Worm (Caenorhabditis elegans) whole organism, L4 larva: ENCODE measurements around the gene F52E1.2.

Experiments used
- F26F4.8 ChIP-seq: fragments of 200-800 bp; sonication (Bioruptor generic); conservative IDR thresholded peaks from 2 replicates; pipeline ENCODE4 v1.3.6; 2022; ENCODE audit warnings: missing genetic modification characterization, missing compliant biosample characterization
- Y105C5A.15 ChIP-seq: fragments of 200-800 bp; sonication (Bioruptor generic); IDR thresholded peaks from 2 replicates; pipeline ENCODE4 v1.3.6; 2022; ENCODE audit warnings: missing genetic modification characterization, missing compliant biosample characterization
- Y48G9A.11 ChIP-seq: fragments of 200-800 bp; sonication (Bioruptor generic); IDR thresholded peaks from 2 replicates; pipeline ENCODE4 v1.3.6; 2022; ENCODE audit warnings: missing genetic modification reagents, missing genetic modification characterization, missing compliant biosample characterization
- Y5F2A.4 ChIP-seq: fragments of 200-800 bp; sonication (Bioruptor generic); optimal IDR thresholded peaks from 2 replicates; lab custom pipeline; 2018; ENCODE audit warnings: mild to moderate bottlenecking, missing genetic modification characterization, missing compliant biosample characterization
- Y75B8A.6 ChIP-seq: fragments of 200-800 bp; sonication (Bioruptor generic); IDR thresholded peaks from 2 replicates; pipeline ENCODE4 v1.3.6; 2022; ENCODE audit warnings: missing genetic modification reagents, missing genetic modification characterization, missing compliant biosample characterization
- aha-1 ChIP-seq: fragments of 150-350 bp; peaks from one replicate; lab custom pipeline; 2014; ENCODE audit warnings: missing biosample characterization, missing genetic modification characterization
- aly-2 ChIP-seq: sonication (generic microtip); optimal IDR thresholded peaks from 2 replicates; lab custom pipeline; 2018; ENCODE audit warnings: missing biosample characterization, missing genetic modification characterization
- ceh-20 ChIP-seq: fragments of 200-800 bp; sonication (Bioruptor generic); IDR thresholded peaks from 2 replicates; pipeline ENCODE4 v1.3.6; 2022; ENCODE audit warnings: missing genetic modification reagents, missing genetic modification characterization, missing compliant biosample characterization
- ceh-44 ChIP-seq: fragments of 200-800 bp; sonication (Bioruptor generic); IDR thresholded peaks from 2 replicates; pipeline ENCODE4 v1.3.6; 2022; ENCODE audit warnings: missing genetic modification reagents, missing genetic modification characterization, missing compliant biosample characterization
- ceh-62 ChIP-seq: sonication (generic microtip); optimal IDR thresholded peaks from 2 replicates; lab custom pipeline; 2017; ENCODE audit warnings: missing biosample characterization, missing genetic modification characterization
- cey-2 ChIP-seq: sonication (generic microtip); optimal IDR thresholded peaks from 3 replicates; lab custom pipeline; 2017; ENCODE audit warnings: missing genetic modification characterization, mild to moderate bottlenecking, missing compliant biosample characterization, antibody characterized with exemption, borderline replicate concordance; ENCODE audit not compliant: insufficient read depth
- ctbp-1 ChIP-seq: fragments of 200-800 bp; sonication (Bioruptor generic); IDR thresholded peaks from 2 replicates; pipeline ENCODE4 v1.3.6; 2022; ENCODE audit warnings: missing genetic modification reagents, missing genetic modification characterization, missing compliant biosample characterization
- daf-12 ChIP-seq: fragments of 150-350 bp; optimal IDR thresholded peaks from 2 replicates; lab custom pipeline; 2014; ENCODE audit warnings: missing biosample characterization, missing genetic modification reagents, missing genetic modification characterization
- dmd-6 ChIP-seq: fragments of 200-800 bp; sonication (Bioruptor generic); IDR thresholded peaks from 2 replicates; pipeline ENCODE4 v1.3.6; 2022; ENCODE audit warnings: missing genetic modification reagents, missing genetic modification characterization, missing compliant biosample characterization
- dmd-9 ChIP-seq: fragments of 200-800 bp; sonication (Bioruptor generic); IDR thresholded peaks from 2 replicates; pipeline ENCODE4 v1.3.6; 2022; ENCODE audit warnings: missing genetic modification reagents, missing genetic modification characterization, missing compliant biosample characterization
- duxl-1 ChIP-seq: sonication (generic microtip); optimal IDR thresholded peaks from 2 replicates; lab custom pipeline; 2016; ENCODE audit warnings: mild to moderate bottlenecking, missing genetic modification characterization, moderate library complexity, missing compliant biosample characterization; ENCODE audit not compliant: poor library complexity
- egl-43 ChIP-seq: fragments of 200-800 bp; sonication (Bioruptor generic); IDR thresholded peaks from 2 replicates; pipeline ENCODE4 v1.3.6; 2022; ENCODE audit warnings: missing genetic modification reagents, missing genetic modification characterization, missing compliant biosample characterization
- hif-1 ChIP-seq, 2 experiments: sonication (generic microtip); optimal IDR thresholded peaks; 2 replicates each; lab custom pipeline; 2016 to 2017; ENCODE audit warnings: missing compliant biosample characterization in 2 of 2, missing genetic modification characterization in 2 of 2, missing genetic modification reagents in 2 of 2, missing genotype in 2 of 2, mild to moderate bottlenecking in 1 of 2
- hmg-1.1 ChIP-seq: fragments of 200-800 bp; sonication (Bioruptor generic); IDR thresholded peaks from 2 replicates; pipeline ENCODE4 v1.3.6; 2022; ENCODE audit warnings: missing genetic modification reagents, missing genetic modification characterization, missing compliant biosample characterization
- lin-13 ChIP-seq: fragments of 150-350 bp; optimal IDR thresholded peaks from 2 replicates; lab custom pipeline; 2014; ENCODE audit warnings: missing biosample characterization, missing genetic modification reagents, missing genetic modification characterization
- lin-29 ChIP-seq: fragments of 200-800 bp; sonication (Bioruptor generic); IDR thresholded peaks from 2 replicates; pipeline ENCODE4 v1.3.6; 2022; ENCODE audit warnings: missing genetic modification reagents, missing genetic modification characterization, missing compliant biosample characterization
- lin-38 ChIP-seq: fragments of 200-800 bp; sonication (Bioruptor generic); IDR thresholded peaks from 2 replicates; pipeline ENCODE4 v1.3.6; 2022; ENCODE audit warnings: missing genetic modification reagents, missing genetic modification characterization, missing compliant biosample characterization
- lir-3 ChIP-seq: sonication (generic microtip); optimal IDR thresholded peaks from 2 replicates; lab custom pipeline; 2016; ENCODE audit warnings: mild to moderate bottlenecking, missing genetic modification characterization, missing compliant biosample characterization
- lsy-2 ChIP-seq, 2 experiments: fragments of 150-350 bp in 1 of 2; sonication (generic microtip) in 1 of 2; optimal IDR thresholded peaks; 2 replicates each; lab custom pipeline; 2014 to 2017; ENCODE audit warnings: missing biosample characterization in 2 of 2, missing genetic modification characterization in 2 of 2
- mdt-29 ChIP-seq: fragments of 200-800 bp; sonication (Bioruptor generic); IDR thresholded peaks from 2 replicates; pipeline ENCODE4 v1.3.6; 2022; ENCODE audit warnings: missing genetic modification reagents, missing genetic modification characterization, missing compliant biosample characterization
- mep-1 ChIP-seq: fragments of 150-350 bp; sonication (generic microtip); optimal IDR thresholded peaks from 3 replicates; lab custom pipeline; 2014; ENCODE audit warnings: missing biosample characterization, missing genetic modification characterization
- mxl-2 ChIP-seq: fragments of 200-800 bp; sonication (Bioruptor generic); conservative IDR thresholded peaks from 2 replicates; pipeline ENCODE4 v1.3.6; 2022; ENCODE audit warnings: missing genetic modification reagents, missing genetic modification characterization, missing compliant biosample characterization
- mxl-3 ChIP-seq: fragments of 200-800 bp; sonication (Bioruptor generic); optimal IDR thresholded peaks from 2 replicates; lab custom pipeline; 2018; ENCODE audit warnings: mild to moderate bottlenecking, missing genetic modification characterization, missing compliant biosample characterization
- nhr-10 ChIP-seq: fragments of 150-350 bp; optimal IDR thresholded peaks from 2 replicates; lab custom pipeline; 2014; ENCODE audit warnings: missing biosample characterization, missing genetic modification characterization
- nhr-11 ChIP-seq: fragments of 150-350 bp; optimal IDR thresholded peaks from 2 replicates; lab custom pipeline; 2014; ENCODE audit warnings: missing biosample characterization, missing genetic modification characterization
- nhr-111 ChIP-seq: fragments of 200-800 bp; sonication (Bioruptor generic); optimal IDR thresholded peaks from 2 replicates; lab custom pipeline; 2018; ENCODE audit warnings: mild to moderate bottlenecking, missing genetic modification characterization, missing compliant biosample characterization
- nhr-41 ChIP-seq: fragments of 200-800 bp; sonication (Bioruptor generic); IDR thresholded peaks from 2 replicates; pipeline ENCODE4 v1.3.6; 2022; ENCODE audit warnings: missing genetic modification reagents, missing genetic modification characterization, missing compliant biosample characterization
- php-3 ChIP-seq: fragments of 200-800 bp; sonication (Bioruptor generic); IDR thresholded peaks from 2 replicates; pipeline ENCODE4 v1.3.6; 2022; ENCODE audit warnings: missing genetic modification reagents, missing genetic modification characterization, missing compliant biosample characterization
- pqm-1 ChIP-seq: sonication (generic microtip); optimal IDR thresholded peaks from 2 replicates; lab custom pipeline; 2017; ENCODE audit warnings: missing biosample characterization, missing genetic modification characterization
- set-16 ChIP-seq: fragments of 200-800 bp; sonication (Bioruptor generic); IDR thresholded peaks from 2 replicates; pipeline ENCODE4 v1.3.6; 2022; ENCODE audit warnings: missing genetic modification reagents, missing genetic modification characterization, missing compliant biosample characterization
- skn-1 ChIP-seq: fragments of 150-350 bp; optimal IDR thresholded peaks from 2 replicates; lab custom pipeline; 2014; ENCODE audit warnings: missing biosample characterization, missing genetic modification characterization
- snpc-1.2 ChIP-seq: fragments of 200-800 bp; sonication (Bioruptor generic); IDR thresholded peaks from 2 replicates; pipeline ENCODE4 v1.3.6; 2022; ENCODE audit warnings: missing genetic modification reagents, missing genetic modification characterization, missing compliant biosample characterization
- spr-1 ChIP-seq: sonication (generic microtip); optimal IDR thresholded peaks from 2 replicates; lab custom pipeline; 2016; ENCODE audit warnings: mild to moderate bottlenecking, missing genetic modification characterization, missing compliant biosample characterization
- spr-3 ChIP-seq: fragments of 200-800 bp; sonication (Bioruptor generic); optimal IDR thresholded peaks from 2 replicates; lab custom pipeline; 2018; ENCODE audit warnings: mild to moderate bottlenecking, missing genetic modification characterization, missing compliant biosample characterization
- tra-1 ChIP-seq: fragments of 200-800 bp; sonication (Bioruptor generic); IDR thresholded peaks from 2 replicates; pipeline ENCODE4 v1.3.6; 2022; ENCODE audit warnings: missing genetic modification reagents, missing genetic modification characterization, missing compliant biosample characterization
- unc-130 ChIP-seq: sonication (generic microtip); optimal IDR thresholded peaks from 2 replicates; lab custom pipeline; 2016; ENCODE audit warnings: missing genetic modification reagents, missing genetic modification characterization, missing compliant biosample characterization
- vab-7 ChIP-seq: fragments of 200-800 bp; sonication (Bioruptor generic); IDR thresholded peaks from 2 replicates; pipeline ENCODE4 v1.3.6; 2022; ENCODE audit warnings: missing genetic modification reagents, missing genetic modification characterization, missing compliant biosample characterization
- zfp-2 ChIP-seq: sonication (generic microtip); optimal IDR thresholded peaks from 2 replicates; lab custom pipeline; 2016; ENCODE audit warnings: mild to moderate bottlenecking, missing genetic modification characterization, missing compliant biosample characterization

F52E1.2 gene

DNA sequence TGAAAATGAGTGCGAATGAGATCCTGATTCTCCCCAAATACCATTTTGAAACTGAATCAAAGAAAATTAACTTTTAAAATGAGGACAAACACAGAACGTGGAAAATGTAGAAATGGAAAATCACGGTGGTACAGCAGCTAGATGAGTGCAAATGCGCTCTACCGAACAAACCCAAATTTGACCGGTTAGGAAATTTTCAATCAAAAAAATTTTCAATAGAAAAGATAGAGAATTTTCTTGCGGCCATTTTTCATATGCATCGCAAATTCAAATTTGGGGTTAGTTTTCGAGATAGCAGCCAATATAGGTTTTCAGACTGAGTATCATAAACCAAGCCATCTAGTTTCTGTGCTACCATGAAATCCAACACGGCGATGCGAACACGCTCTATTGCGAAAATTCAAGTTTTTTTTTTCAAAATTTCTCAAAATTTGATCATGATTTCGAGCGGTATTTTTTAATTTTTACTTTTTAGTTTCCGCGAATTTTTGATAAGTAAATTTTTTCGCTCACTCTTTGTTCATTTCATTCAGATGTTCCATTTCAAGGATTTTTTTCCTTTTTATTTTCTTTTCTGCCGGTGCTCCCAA, 3.1 kb downstream of the F52E1.2 start, which contains the start of gene vha-18 (continued):
- no peak for TF ChIP-seq F26F4.8 (GFP tag; lab: Robert Waterston, UW)
- TF ChIP-seq lsy-2 (tag; optimal IDR thresholded peaks at IDR 0.05; lab: Kevin White, UChicago) = no peak
- TF ChIP-seq ceh-20 (GFP tag; lab: Robert Waterston, UW) = no peak
- TF ChIP-seq nhr-10 (tag; lab: Kevin White, UChicago) = no peak
- no peak for TF ChIP-seq lir-3 (tag; lab: Kevin White, UChicago)
- TF ChIP-seq mxl-3 (GFP tag; lab: Kevin White, UChicago) = no peak
- no peak for TF ChIP-seq tra-1 (GFP tag; lab: Robert Waterston, UW)
- peak; percentile 90 for TF ChIP-seq Y48G9A.11 (GFP tag; lab: Robert Waterston, UW)
- TF ChIP-seq spr-1 (tag; lab: Kevin White, UChicago) = no peak
- no peak for TF ChIP-seq vab-7 (GFP tag; lab: Robert Waterston, UW)
- TF ChIP-seq hif-1 (tag; optimal IDR thresholded peaks at IDR 0.05; lab: Kevin White, UChicago) = no peak
- no peak for TF ChIP-seq nhr-111 (GFP tag; lab: Kevin White, UChicago)
- TF ChIP-seq nhr-11 = no peak
- no peak for TF ChIP-seq pqm-1 (tag; lab: Kevin White, UChicago)
- no peak for TF ChIP-seq lin-13 (GFP tag; lab: Kevin White, UChicago)
- no peak for TF ChIP-seq cey-2 (tag; lab: Kevin White, UChicago)
- no peak for TF ChIP-seq ctbp-1 (GFP tag; lab: Robert Waterston, UW)

DNA sequence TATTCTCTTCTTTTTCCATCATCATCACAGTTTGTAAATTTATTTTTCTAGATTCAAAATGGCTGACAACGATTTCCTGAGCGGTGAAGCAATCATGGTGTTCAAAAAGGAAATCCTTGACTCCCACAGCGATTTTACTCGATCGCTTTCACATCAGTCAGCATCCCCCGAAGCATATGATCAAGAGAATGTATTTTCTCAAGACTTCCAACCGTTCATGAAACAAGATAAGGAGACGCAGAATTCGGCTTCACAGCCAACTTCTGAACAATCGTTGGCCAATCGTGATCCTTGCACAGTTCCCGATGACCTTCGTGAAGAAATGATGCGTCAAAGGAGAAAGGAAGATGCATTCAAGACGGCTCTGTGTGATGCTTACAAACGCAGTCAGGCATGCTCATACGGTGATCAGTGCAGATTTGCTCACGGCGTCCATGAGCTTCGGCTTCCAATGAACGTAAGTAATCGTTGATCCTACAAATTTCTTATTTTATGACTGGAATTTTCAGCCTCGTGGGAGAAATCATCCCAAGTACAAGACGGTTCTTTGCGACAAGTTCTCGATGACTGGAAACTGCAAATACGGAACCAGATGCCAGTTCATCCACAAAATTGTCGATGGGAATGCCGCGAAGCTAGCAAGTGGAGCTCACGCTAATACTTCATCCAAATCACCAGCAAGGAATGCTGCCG, 3.8 kb downstream of the F52E1.2 start, which contains the start of gene pos-1:
Gene pos-1, plus strand, starts transcription at position 51 of the 693 bp plus-strand sequence.
- no peak for TF ChIP-seq mdt-29 (GFP tag; lab: Robert Waterston, UW)
- TF ChIP-seq aha-1 (tag; lab: Kevin White, UChicago) = peak; percentile 97

DNA sequence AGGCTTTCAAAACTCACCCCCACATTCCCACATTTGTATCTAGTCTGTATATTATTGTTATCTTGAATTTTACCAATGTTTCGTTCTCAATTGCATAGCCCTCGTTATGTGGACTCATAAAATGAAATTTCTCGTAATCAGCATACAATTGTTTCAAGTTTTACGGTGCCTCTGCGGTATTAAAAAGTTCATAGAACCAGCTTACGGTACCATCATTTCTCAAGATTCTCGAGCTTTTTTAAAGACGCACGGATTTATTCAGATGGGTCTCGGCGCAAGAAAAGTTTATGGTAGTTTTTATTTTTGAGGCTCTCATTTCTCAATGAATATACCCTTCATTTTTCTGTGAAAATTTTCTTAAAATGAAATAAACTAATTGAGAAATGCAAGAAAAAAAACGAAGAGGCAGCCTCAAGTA, 4.7 kb downstream of the F52E1.2 start:
- no peak for TF ChIP-seq Y5F2A.4 (GFP tag; lab: Kevin White, UChicago)
- TF ChIP-seq set-16 (GFP tag; lab: Robert Waterston, UW) = no peak
- no peak for TF ChIP-seq mep-1
- TF ChIP-seq mxl-3 (GFP tag; lab: Kevin White, UChicago) = no peak
- no peak for TF ChIP-seq ceh-44
- TF ChIP-seq nhr-111 (GFP tag; lab: Kevin White, UChicago) = no peak
- no peak for TF ChIP-seq mxl-2 (GFP tag; lab: Robert Waterston, UW)
- peak; percentile 58; the same call in 1 of the 2 replicates for TF ChIP-seq snpc-1.2 (GFP tag; lab: Robert Waterston, UW)
- TF ChIP-seq skn-1 (tag; lab: Kevin White, UChicago) = no peak
- TF ChIP-seq spr-3 = peak; percentile 42
- TF ChIP-seq Y48G9A.11 (GFP tag; lab: Robert Waterston, UW) = no peak
- no peak for TF ChIP-seq Y105C5A.15 (GFP tag; lab: Robert Waterston, UW)
- TF ChIP-seq hif-1 (tag; optimal IDR thresholded peaks at IDR 0.05; lab: Kevin White, UChicago) = no peak
- no peak for TF ChIP-seq zfp-2 (tag; lab: Kevin White, UChicago)
- TF ChIP-seq dmd-9 (GFP tag; lab: Robert Waterston, UW) = no peak
- TF ChIP-seq aly-2 (tag; lab: Kevin White, UChicago) = no peak
- no peak for TF ChIP-seq F26F4.8 (GFP tag; lab: Robert Waterston, UW)
- 0 out of 2 replicates have a peak, but pooled peaks have one; percentile 5 for TF ChIP-seq php-3 (GFP tag; lab: Robert Waterston, UW)
- no peak for TF ChIP-seq lir-3 (tag; lab: Kevin White, UChicago)
- TF ChIP-seq ceh-62 (tag; lab: Kevin White, UChicago) = no peak
- no peak for TF ChIP-seq aha-1 (tag; lab: Kevin White, UChicago)
- no peak for TF ChIP-seq Y75B8A.6 (GFP tag; lab: Robert Waterston, UW)
- no peak for TF ChIP-seq duxl-1 (tag; lab: Kevin White, UChicago)
- TF ChIP-seq daf-12 (tag; lab: Kevin White, UChicago) = no peak
- TF ChIP-seq egl-43 (GFP tag; lab: Robert Waterston, UW) = no peak
- TF ChIP-seq hmg-1.1 (GFP tag; lab: Robert Waterston, UW) = no peak
- TF ChIP-seq lsy-2 (tag; optimal IDR thresholded peaks at IDR 0.05; lab: Kevin White, UChicago) = no peak
- TF ChIP-seq tra-1 (GFP tag; lab: Robert Waterston, UW) = no peak
- TF ChIP-seq nhr-10 (tag; lab: Kevin White, UChicago) = no peak
- peak; percentile 70 for TF ChIP-seq lin-38 (GFP tag; lab: Robert Waterston, UW)
- peak; percentile 37 for TF ChIP-seq unc-130 (GFP tag; lab: Kevin White, UChicago)
- TF ChIP-seq lin-29 (GFP tag; lab: Robert Waterston, UW) = no peak
- TF ChIP-seq nhr-41 (GFP tag; lab: Robert Waterston, UW) = no peak
- TF ChIP-seq dmd-6 (GFP tag; lab: Robert Waterston, UW) = no peak
- TF ChIP-seq vab-7 (GFP tag; lab: Robert Waterston, UW) = no peak
